Fruit fly (Drosophila melanogaster): Measurements from ENCODE around the gene CG12320.

CG12320 gene

dm6 chr3R:18220211-18220749 is 32.3 kb downstream of the CG12320 start, which contains the start of the genes CG7988 and CG7183 (continued):
- TF ChIP-seq Gsc (GFP tag; IDR thresholded peaks at IDR 0.05) (peak; percentile 95), row (GFP tag; IDR thresholded peaks at IDR 0.05) (peak; percentile 100), Sin3A (optimal IDR thresholded peaks at IDR 0.05) (peak; percentile 14), CG4424 (GFP tag; optimal IDR thresholded peaks at IDR 0.05) (peak; percentile 98), CG2712 (tag; optimal IDR thresholded peaks at IDR 0.05) (peak; percentile 99), CG1602 (GFP tag; optimal IDR thresholded peaks at IDR 0.05) (peak; percentile 99), CrebB (tag; optimal IDR thresholded peaks at IDR 0.05) (peak; percentile 96), unpg (GFP tag; optimal IDR thresholded peaks at IDR 0.05) (peak; percentile 99), Dref (GFP tag; IDR thresholded peaks at IDR 0.05) (peak; percentile 38; the same call in 1 of the 2 replicates), al (GFP tag; IDR thresholded peaks at IDR 0.05) (peak; percentile 98), Optix (GFP tag; IDR thresholded peaks at IDR 0.05) (no peak), fru (optimal IDR thresholded peaks at IDR 0.05) (no peak), ssp (GFP tag; IDR thresholded peaks at IDR 0.05) (peak; percentile 95), Rx (GFP tag; IDR thresholded peaks at IDR 0.05) (peak; percentile 93), MBD-R2 (GFP tag; IDR thresholded peaks at IDR 0.05) (peak; percentile 99), Nf-YA (GFP tag; IDR thresholded peaks at IDR 0.05) (peak; percentile 98), crp (GFP tag; optimal IDR thresholded peaks at IDR 0.05) (peak; percentile 98), CG31224 (GFP tag; IDR thresholded peaks at IDR 0.05) (peak; percentile 95), CG1792 (GFP tag; optimal IDR thresholded peaks at IDR 0.05) (peak; percentile 76), tap (tag; optimal IDR thresholded peaks at IDR 0.05) (peak; percentile 97), repo (GFP tag; optimal IDR thresholded peaks at IDR 0.05) (peak; percentile 88), da (GFP tag; optimal IDR thresholded peaks at IDR 0.05) (peak; percentile 83), zfh1 (GFP tag; IDR thresholded peaks at IDR 0.05) (peak; percentile 99), fd3F (GFP tag; optimal IDR thresholded peaks at IDR 0.05) (peak; percentile 98), CG14965 (GFP tag; optimal IDR thresholded peaks at IDR 0.05; ENCODE audit: borderline replicate concordance) (peak; percentile 43), CG7271 (tag; optimal IDR thresholded peaks at IDR 0.05) (peak; percentile 96), CG12236 (GFP tag; optimal IDR thresholded peaks at IDR 0.05) (peak; percentile 89), Ets65A (GFP tag) (peak; percentile 97), CG13894 (tag; optimal IDR thresholded peaks at IDR 0.05) (peak; percentile 95), tll (GFP tag; optimal IDR thresholded peaks at IDR 0.05) (peak in 1 of 2 experiments; percentile 90), C15 (GFP tag; IDR thresholded peaks at IDR 0.05) (peak; percentile 96), CG17186 (GFP tag; optimal IDR thresholded peaks at IDR 0.05) (peak; percentile 80), CG3995 (GFP tag; optimal IDR thresholded peaks at IDR 0.05) (peak; percentile 71), CG13296 (GFP tag; optimal IDR thresholded peaks at IDR 0.05) (peak; percentile 94), CG30020 (tag; optimal IDR thresholded peaks at IDR 0.05) (peak; percentile 89), CG31388 (GFP tag; optimal IDR thresholded peaks at IDR 0.05) (peak; percentile 92), CG1603 (tag; optimal IDR thresholded peaks at IDR 0.05) (peak; percentile 90), CG11398 (GFP tag; optimal IDR thresholded peaks at IDR 0.05) (peak; percentile 84), CG12219 (GFP tag; optimal IDR thresholded peaks at IDR 0.05) (peak; percentile 90), so (GFP tag; IDR thresholded peaks at IDR 0.05) (peak; percentile 97), CG6683 (GFP tag; optimal IDR thresholded peaks at IDR 0.05) (peak; percentile 85), pho (GFP tag; optimal IDR thresholded peaks at IDR 0.05) (peak; percentile 95), Ada2b (GFP tag; IDR thresholded peaks at IDR 0.05) (peak; percentile 98), psq (GFP tag; optimal IDR thresholded peaks at IDR 0.05) (peak; percentile 92), Dbx (GFP tag; IDR thresholded peaks at IDR 0.05) (peak; percentile 98), pan (optimal IDR thresholded peaks at IDR 0.05) (no peak), pan (GFP tag; optimal IDR thresholded peaks at IDR 0.05 in 1 of 2, IDR thresholded peaks at IDR 0.05 in 1 of 2) (peak in 1 of 2 experiments; percentile 99), salm (tag; optimal IDR thresholded peaks at IDR 0.05) (peak; percentile 97), crol (GFP tag; IDR thresholded peaks at IDR 0.05) (peak; percentile 72), CG12299 (tag; optimal IDR thresholded peaks at IDR 0.05) (peak; percentile 97), CG7839 (tag; optimal IDR thresholded peaks at IDR 0.05) (peak; percentile 99), ken (GFP tag; IDR thresholded peaks at IDR 0.05) (peak; percentile 96)

Data from whole organism, embryonic.